Worm (Caenorhabditis elegans) whole organism, L3 larva: ENCODE data around the gene W09C2.9.

Source experiments
- R02D3.7 ChIP-seq: fragments of 150-350 bp; optimal IDR thresholded peaks from 2 replicates; lab custom pipeline; 2014; ENCODE audit warnings: missing biosample characterization, missing genetic modification characterization
- aly-2 ChIP-seq: fragments of 150-350 bp; optimal IDR thresholded peaks from 2 replicates; lab custom pipeline; 2014; ENCODE audit warnings: missing biosample characterization, missing genetic modification characterization
- ceh-28 ChIP-seq: fragments of 150-350 bp; optimal IDR thresholded peaks from 2 replicates; lab custom pipeline; 2014; ENCODE audit warnings: missing biosample characterization, missing genetic modification reagents, missing genetic modification characterization
- ceh-9 ChIP-seq: sonication (generic microtip); optimal IDR thresholded peaks from 2 replicates; lab custom pipeline; 2018; ENCODE audit warnings: missing biosample characterization, missing genetic modification characterization
- daf-12 ChIP-seq: fragments of 150-350 bp; optimal IDR thresholded peaks from 2 replicates; lab custom pipeline; 2014; ENCODE audit warnings: missing biosample characterization, missing genetic modification reagents, missing genetic modification characterization
- egl-27 ChIP-seq: sonication (generic microtip); optimal IDR thresholded peaks from 4 replicates; lab custom pipeline; 2017; ENCODE audit warnings: missing biosample characterization, missing genetic modification reagents, missing genetic modification characterization
- elt-1 ChIP-seq: fragments of 150-350 bp; optimal IDR thresholded peaks from 2 replicates; lab custom pipeline; 2014; ENCODE audit warnings: missing biosample characterization, missing genetic modification characterization
- elt-2 ChIP-seq: sonication (generic microtip); optimal IDR thresholded peaks from 2 replicates; lab custom pipeline; 2016; ENCODE audit warnings: missing genetic modification reagents, mild to moderate bottlenecking, missing genetic modification characterization, missing compliant biosample characterization
- elt-3 ChIP-seq, 3 experiments: fragments of 150-350 bp in 1 of 3; sonication (generic microtip) in 2 of 3; optimal IDR thresholded peaks; 2 replicates in 2 of 3; 4 replicates in 1 of 3; lab custom pipeline; 2014 to 2017; ENCODE audit warnings: missing biosample characterization in 3 of 3, missing genetic modification characterization in 3 of 3
- eor-1 ChIP-seq, 2 experiments: fragments of 150-350 bp; optimal IDR thresholded peaks; 2 replicates each; lab custom pipeline; 2014 to 2018; ENCODE audit warnings: missing biosample characterization in 2 of 2, missing genetic modification characterization in 2 of 2
- fkh-2 ChIP-seq: fragments of 150-350 bp; optimal IDR thresholded peaks from 2 replicates; lab custom pipeline; 2014; ENCODE audit warnings: missing biosample characterization, missing genetic modification reagents, missing genetic modification characterization
- jun-1 ChIP-seq: fragments of 150-350 bp; optimal IDR thresholded peaks from 2 replicates; lab custom pipeline; 2014; ENCODE audit warnings: missing biosample characterization, missing genetic modification reagents, missing genetic modification characterization
- lin-15B ChIP-seq: fragments of 150-350 bp; optimal IDR thresholded peaks from 2 replicates; lab custom pipeline; 2014; ENCODE audit warnings: missing biosample characterization, missing genetic modification characterization
- lsy-12 ChIP-seq: sonication (generic microtip); optimal IDR thresholded peaks from 2 replicates; lab custom pipeline; 2016; ENCODE audit warnings: mild to moderate bottlenecking, missing genetic modification characterization, missing compliant biosample characterization
- mdl-1 ChIP-seq: fragments of 150-350 bp; optimal IDR thresholded peaks from 2 replicates; lab custom pipeline; 2014; ENCODE audit warnings: missing biosample characterization, missing genetic modification characterization
- mml-1 ChIP-seq: fragments of 150-350 bp; sonication (generic microtip); optimal IDR thresholded peaks from 3 replicates; lab custom pipeline; 2014; ENCODE audit warnings: missing biosample characterization, missing genetic modification characterization
- nhr-11 ChIP-seq: fragments of 150-350 bp; optimal IDR thresholded peaks from 2 replicates; lab custom pipeline; 2014; ENCODE audit warnings: missing biosample characterization, missing genetic modification characterization
- nhr-12 ChIP-seq: fragments of 150-350 bp; optimal IDR thresholded peaks from 2 replicates; lab custom pipeline; 2014; ENCODE audit warnings: missing biosample characterization, missing genetic modification characterization
- nhr-23 ChIP-seq: fragments of 150-350 bp; optimal IDR thresholded peaks from 2 replicates; lab custom pipeline; 2014; ENCODE audit warnings: missing biosample characterization, missing genetic modification reagents, missing genetic modification characterization
- nhr-237 ChIP-seq: fragments of 150-350 bp; optimal IDR thresholded peaks from 2 replicates; lab custom pipeline; 2014; ENCODE audit warnings: missing biosample characterization, missing genetic modification characterization
- nhr-25 ChIP-seq: sonication (generic microtip); optimal IDR thresholded peaks from 2 replicates; lab custom pipeline; 2017; ENCODE audit warnings: missing biosample characterization, missing genetic modification characterization
- nhr-28 ChIP-seq: fragments of 150-350 bp; optimal IDR thresholded peaks from 2 replicates; lab custom pipeline; 2014; ENCODE audit warnings: missing biosample characterization, missing genetic modification characterization
- nhr-43 ChIP-seq: sonication (generic microtip); optimal IDR thresholded peaks from 2 replicates; lab custom pipeline; 2016; ENCODE audit warnings: mild to moderate bottlenecking, missing genetic modification characterization, missing compliant biosample characterization; ENCODE audit not compliant: poor library complexity, severe bottlenecking
- nhr-67 ChIP-seq: fragments of 150-350 bp; optimal IDR thresholded peaks from 2 replicates; lab custom pipeline; 2014; ENCODE audit warnings: missing biosample characterization, missing genetic modification characterization
- nhr-76 ChIP-seq: fragments of 150-350 bp; sonication (generic microtip); optimal IDR thresholded peaks from 5 replicates; lab custom pipeline; 2014; ENCODE audit warnings: missing biosample characterization, missing genetic modification characterization
- pqm-1 ChIP-seq: fragments of 150-350 bp; optimal IDR thresholded peaks from 2 replicates; lab custom pipeline; 2017; ENCODE audit warnings: missing biosample characterization, missing genetic modification characterization, inconsistent platforms
- sea-2 ChIP-seq: fragments of 150-350 bp; sonication (generic microtip); optimal IDR thresholded peaks from 4 replicates; lab custom pipeline; 2014; ENCODE audit warnings: missing biosample characterization, missing genetic modification reagents, missing genetic modification characterization
- skn-1 ChIP-seq: fragments of 150-350 bp; optimal IDR thresholded peaks from 2 replicates; lab custom pipeline; 2014; ENCODE audit warnings: missing biosample characterization, missing genetic modification characterization
- tbx-2 ChIP-seq: sonication (generic microtip); optimal IDR thresholded peaks from 2 replicates; lab custom pipeline; 2016; ENCODE audit warnings: mild to moderate bottlenecking, missing genetic modification characterization, missing compliant biosample characterization
- zag-1 ChIP-seq: fragments of 150-350 bp; optimal IDR thresholded peaks from 2 replicates; lab custom pipeline; 2014; ENCODE audit warnings: missing biosample characterization, missing genetic modification characterization

The W09C2.9 gene

DNA sequence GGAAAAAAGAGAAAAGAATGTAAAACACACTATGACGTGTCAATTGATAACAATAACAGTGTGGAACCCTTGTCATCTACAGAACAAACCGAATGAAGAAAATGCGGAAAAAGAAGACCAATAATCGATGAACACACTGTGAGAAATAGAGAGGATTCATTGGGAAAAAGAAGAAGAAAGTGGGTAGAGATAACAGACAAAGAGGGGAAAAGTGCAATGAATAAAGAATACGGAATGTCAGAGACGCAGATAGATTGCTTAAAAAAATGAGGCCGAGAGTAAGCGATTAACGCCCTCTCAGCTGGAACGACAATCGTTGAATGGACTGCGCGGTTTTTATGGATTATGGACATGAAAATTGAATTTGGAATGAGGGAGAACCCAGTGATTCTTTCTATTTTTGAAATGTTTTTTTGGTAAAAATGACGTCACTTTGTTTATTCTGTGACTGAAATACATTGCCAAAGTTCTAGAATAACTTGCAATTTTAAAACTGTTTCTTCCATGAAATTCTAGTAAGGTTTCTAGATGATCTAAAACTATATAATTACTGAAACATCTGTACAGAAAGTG, 24.7 kb upstream of the W09C2.9 start, which contains the start of gene amph-1 (continued):
- TF ChIP-seq nhr-23 (peak; percentile 81), nhr-43 (tag; lab: Kevin White, UChicago) (no peak), zag-1 (no peak), mml-1 (no peak), daf-12 (no peak), jun-1 (tag; lab: Kevin White, UChicago) (no peak), ceh-28 (peak; percentile 52), lsy-12 (tag; lab: Kevin White, UChicago) (no peak), nhr-76 (tag; lab: Kevin White, UChicago) (no peak), ceh-9 (tag; lab: Kevin White, UChicago) (no peak), fkh-2 (no peak), eor-1 (tag; optimal IDR thresholded peaks at IDR 0.05; lab: Kevin White, UChicago) (no peak), nhr-11 (tag; lab: Kevin White, UChicago) (no peak), aly-2 (no peak), nhr-67 (tag; lab: Kevin White, UChicago) (no peak)

- TF ChIP-seq fkh-2 (no peak), mdl-1 (tag; lab: Kevin White, UChicago) (no peak), zag-1 (no peak)
These were observed 20.0 kb upstream of the W09C2.9 start, which contains the start of gene degl-2 for ce11 chrIV:9643188-9643587. Gene degl-2, plus strand, starts transcription at chrIV:9643488.

- TF ChIP-seq skn-1 (tag; lab: Kevin White, UChicago) (no peak), R02D3.7 (no peak), sea-2 (GFP tag; lab: Kevin White, UChicago) (no peak), lin-15B (no peak), nhr-76 (tag; lab: Kevin White, UChicago) (no peak), elt-3 (tag; optimal IDR thresholded peaks at IDR 0.05; lab: Kevin White, UChicago) (no peak), zag-1 (no peak), egl-27 (no peak), nhr-25 (tag; lab: Kevin White, UChicago) (no peak)
- TF ChIP-seq, all 47 proteins: peak for 0
These were observed 18.8 kb upstream of the W09C2.9 start, which contains the start of gene del-2 for ce11 chrIV:9641925-9642324. Gene del-2, minus strand, starts transcription at chrIV:9642025.

DNA sequence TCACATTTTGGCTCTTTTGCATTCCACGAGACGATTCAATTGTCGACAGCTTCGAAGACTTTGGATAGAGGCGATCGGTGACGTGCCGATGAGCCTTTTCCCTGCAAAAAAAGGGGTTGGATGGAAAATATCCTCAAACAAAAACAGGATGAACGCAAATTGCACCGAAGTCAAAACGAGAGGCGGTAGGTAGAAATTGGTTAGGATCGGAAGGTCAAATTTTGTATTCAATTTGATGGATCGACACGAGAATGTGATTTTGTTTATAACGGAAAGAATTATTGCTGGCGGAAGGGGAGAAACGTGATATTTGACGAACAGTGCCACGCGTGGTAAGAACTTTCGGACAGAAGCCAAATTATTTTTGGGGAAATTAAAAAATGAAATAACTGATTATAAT, 11.7 kb upstream of the W09C2.9 start, which contains the start of gene mca-1:
Gene mca-1, minus strand, starts transcription at position 101 of the 400 bp plus-strand sequence.
- TF ChIP-seq nhr-237 (tag; lab: Kevin White, UChicago) (no peak), nhr-25 (tag; lab: Kevin White, UChicago) (no peak), nhr-12 (tag; lab: Kevin White, UChicago) (no peak)

DNA sequence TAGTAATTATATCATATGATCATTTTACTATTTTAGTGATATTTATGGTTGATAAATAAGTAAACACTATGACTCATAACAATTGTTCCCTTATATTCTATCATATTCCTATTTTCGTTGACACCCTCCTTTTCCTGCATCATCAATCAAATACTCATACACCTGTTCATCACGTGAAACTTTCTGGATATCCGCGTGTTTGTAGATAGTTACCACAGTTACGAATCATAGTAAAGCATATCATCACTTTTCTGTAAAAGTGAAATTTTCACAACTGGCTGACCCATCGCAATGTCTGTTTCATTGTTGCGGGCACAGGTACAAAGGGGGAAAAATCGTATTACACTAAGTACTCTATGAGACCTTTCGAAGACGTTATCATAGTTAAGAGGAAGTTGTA, 10.7 kb upstream of the W09C2.9 start:
- no peak for TF ChIP-seq tbx-2 (tag; lab: Kevin White, UChicago)
- peak in 1 of 3 experiments; percentile 2 for TF ChIP-seq elt-3 (tag; optimal IDR thresholded peaks at IDR 0.05; lab: Kevin White, UChicago)

ce11 chrIV:9632966-9633494, 9.9 kb upstream of the W09C2.9 start:
- TF ChIP-seq eor-1 (tag; optimal IDR thresholded peaks at IDR 0.05; lab: Kevin White, UChicago) (no peak), elt-3 (tag; optimal IDR thresholded peaks at IDR 0.05; lab: Kevin White, UChicago) (peak in 2 of 3 experiments; percentile 51 to 63), elt-2 (tag; lab: Kevin White, UChicago) (no peak), nhr-23 (peak; percentile 51)

DNA sequence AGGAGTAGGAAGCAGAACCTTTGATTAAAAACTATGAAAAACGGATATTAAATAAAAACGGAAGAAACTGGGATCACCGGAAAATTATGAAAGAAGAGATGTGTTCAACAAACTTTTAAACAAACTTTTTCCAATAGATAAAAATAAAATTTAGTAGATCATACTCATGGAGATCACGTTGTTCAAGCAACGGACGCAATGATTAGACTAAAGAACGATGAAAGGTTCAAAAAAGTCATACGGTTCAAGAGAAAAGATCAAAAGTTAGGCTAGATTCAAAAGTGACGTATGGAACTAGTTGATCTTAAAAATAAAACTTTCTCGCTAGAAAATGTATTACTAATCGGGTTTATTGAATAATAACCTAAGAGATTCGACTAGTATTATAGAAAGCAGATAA, 8.9 kb upstream of the W09C2.9 start:
- TF ChIP-seq nhr-11 (tag; lab: Kevin White, UChicago) (no peak), pqm-1 (tag; lab: Kevin White, UChicago) (no peak), nhr-76 (tag; lab: Kevin White, UChicago) (no peak), nhr-28 (tag; lab: Kevin White, UChicago) (no peak), elt-1 (tag; lab: Kevin White, UChicago) (no peak), nhr-25 (tag; lab: Kevin White, UChicago) (no peak), tbx-2 (tag; lab: Kevin White, UChicago) (no peak), jun-1 (tag; lab: Kevin White, UChicago) (no peak), lin-15B (no peak)
- TF ChIP-seq, all 47 proteins: peak for 0
